Worm (Caenorhabditis elegans) whole organism, early embryonic: ENCODE measurements around the gene pcm-1.

Experiments
- B0310.2 ChIP-seq: sonication (generic microtip); optimal IDR thresholded peaks from 2 replicates; lab custom pipeline; 2016; ENCODE audit warnings: mild to moderate bottlenecking, missing genetic modification characterization, missing compliant biosample characterization
- F13C5.2 ChIP-seq: sonication (generic microtip); optimal IDR thresholded peaks from 2 replicates; lab custom pipeline; 2017; ENCODE audit warnings: mild to moderate bottlenecking, missing genetic modification characterization, inconsistent platforms, missing compliant biosample characterization
- aly-1 ChIP-seq: sonication (generic microtip); optimal IDR thresholded peaks from 2 replicates; lab custom pipeline; 2016; ENCODE audit warnings: missing genetic modification characterization, missing compliant biosample characterization
- ama-1 ChIP-seq: fragments of 150-350 bp; optimal IDR thresholded peaks from 2 replicates; lab custom pipeline; 2014
- ceh-13 ChIP-seq: fragments of 200-800 bp; sonication (Bioruptor generic); optimal IDR thresholded peaks from 2 replicates; lab custom pipeline; 2018; ENCODE audit warnings: mild to moderate bottlenecking, missing genetic modification characterization, missing compliant biosample characterization
- ceh-36 ChIP-seq: sonication (generic microtip); optimal IDR thresholded peaks from 2 replicates; lab custom pipeline; 2016; ENCODE audit warnings: missing genetic modification characterization, inconsistent platforms, missing compliant biosample characterization
- ets-7 ChIP-seq: sonication (generic microtip); optimal IDR thresholded peaks from 2 replicates; lab custom pipeline; 2016; ENCODE audit warnings: missing genotype, missing genetic modification characterization, missing compliant biosample characterization
- flt-1 ChIP-seq: fragments of 200-800 bp; sonication (Bioruptor generic); IDR thresholded peaks from 2 replicates; pipeline ENCODE4 v1.3.6; 2022; ENCODE audit warnings: missing genetic modification characterization, missing compliant biosample characterization
- hmbx-1 ChIP-seq: sonication (generic microtip); optimal IDR thresholded peaks from 2 replicates; lab custom pipeline; 2016; ENCODE audit warnings: mild to moderate bottlenecking, missing genetic modification characterization, missing compliant biosample characterization
- hmg-4 ChIP-seq: fragments of 200-800 bp; sonication (Bioruptor generic); optimal IDR thresholded peaks from 2 replicates; lab custom pipeline; 2018; ENCODE audit warnings: mild to moderate bottlenecking, missing genetic modification characterization, missing compliant biosample characterization
- hnd-1 ChIP-seq: sonication (generic microtip); optimal IDR thresholded peaks from 2 replicates; lab custom pipeline; 2016; ENCODE audit warnings: missing genetic modification characterization, missing compliant biosample characterization
- pes-1 ChIP-seq: fragments of 200-800 bp; sonication (Bioruptor generic); IDR thresholded peaks from 2 replicates; pipeline ENCODE4 v1.3.6; 2022; ENCODE audit warnings: missing genetic modification reagents, missing genetic modification characterization, missing compliant biosample characterization
- scrt-1 ChIP-seq: fragments of 200-800 bp; sonication (Bioruptor generic); IDR thresholded peaks from 2 replicates; pipeline ENCODE4 v1.3.6; 2022; ENCODE audit warnings: missing genetic modification characterization, missing compliant biosample characterization
- sea-1 ChIP-seq: fragments of 200-800 bp; sonication (Bioruptor generic); conservative IDR thresholded peaks from 2 replicates; pipeline ENCODE4 v1.3.6; 2022; ENCODE audit warnings: missing genetic modification characterization, missing compliant biosample characterization
- tbx-11 ChIP-seq: fragments of 200-800 bp; sonication (Bioruptor generic); IDR thresholded peaks from 2 replicates; pipeline ENCODE4 v1.3.6; 2022; ENCODE audit warnings: missing genetic modification characterization, missing compliant biosample characterization
- tbx-37 ChIP-seq: fragments of 200-800 bp; sonication (Bioruptor generic); conservative IDR thresholded peaks from 2 replicates; pipeline ENCODE4 v1.3.6; 2022; ENCODE audit warnings: missing genetic modification reagents, missing genetic modification characterization, missing compliant biosample characterization
- tra-4 ChIP-seq: sonication (generic microtip); optimal IDR thresholded peaks from 2 replicates; lab custom pipeline; 2017; ENCODE audit warnings: missing genetic modification characterization, missing compliant biosample characterization

The pcm-1 gene

ce11 chrV:5995598-5995997 is 31.9 kb upstream of the pcm-1 start:
- TF ChIP-seq aly-1 (tag; lab: Kevin White, UChicago), result no peak
- TF ChIP-seq B0310.2 (tag; lab: Kevin White, UChicago), result no peak
- TF ChIP-seq ets-7 (tag; lab: Kevin White, UChicago), result no peak
- TF ChIP-seq tra-4 (tag; lab: Kevin White, UChicago), result no peak
- TF ChIP-seq F13C5.2, result no peak
- TF ChIP-seq ama-1 (lab: Kevin White, UChicago), result no peak
- no peak for TF ChIP-seq ceh-13
- TF ChIP-seq hmg-4 (GFP tag; lab: Kevin White, UChicago), result no peak
- TF ChIP-seq hnd-1 (tag; lab: Kevin White, UChicago), result no peak
- no peak for TF ChIP-seq tbx-37
- no peak for TF ChIP-seq tbx-11 (GFP tag; lab: Robert Waterston, UW)
- no peak for TF ChIP-seq pes-1 (GFP tag; lab: Robert Waterston, UW)
- TF ChIP-seq sea-1 (GFP tag; lab: Robert Waterston, UW), result no peak
- TF ChIP-seq ceh-36 (tag; lab: Kevin White, UChicago), result no peak
- no peak for TF ChIP-seq hmbx-1 (tag; lab: Kevin White, UChicago)
- no peak for TF ChIP-seq flt-1 (GFP tag; lab: Robert Waterston, UW)
- no peak for TF ChIP-seq scrt-1 (GFP tag; lab: Robert Waterston, UW)

ce11 chrV:5991490-5992069 is 27.9 kb upstream of the pcm-1 start:
- TF ChIP-seq aly-1 (tag; lab: Kevin White, UChicago), result no peak
- TF ChIP-seq flt-1 (GFP tag; lab: Robert Waterston, UW), result no peak
- TF ChIP-seq tbx-11 (GFP tag; lab: Robert Waterston, UW), result no peak
- TF ChIP-seq ets-7 (tag; lab: Kevin White, UChicago), result no peak
- no peak for TF ChIP-seq hmbx-1 (tag; lab: Kevin White, UChicago)
- no peak for TF ChIP-seq tbx-37
- TF ChIP-seq ceh-36 (tag; lab: Kevin White, UChicago), result no peak
- TF ChIP-seq sea-1 (GFP tag; lab: Robert Waterston, UW), result no peak
- no peak for TF ChIP-seq hnd-1 (tag; lab: Kevin White, UChicago)
- TF ChIP-seq ceh-13, result no peak
- TF ChIP-seq pes-1 (GFP tag; lab: Robert Waterston, UW), result no peak
- TF ChIP-seq B0310.2 (tag; lab: Kevin White, UChicago), result no peak
- TF ChIP-seq hmg-4 (GFP tag; lab: Kevin White, UChicago), result no peak

- TF ChIP-seq tra-4 (tag; lab: Kevin White, UChicago) (no peak), ceh-13 (no peak), tbx-37 (no peak), pes-1 (GFP tag; lab: Robert Waterston, UW) (no peak)
These were observed 26.7 kb upstream of the pcm-1 start, which contains the start of gene fut-8 for ce11 chrV:5990383-5990782. fut-8 (minus strand) TSS chrV:5990483.

ce11 chrV:5986755-5987154 is 23.1 kb upstream of the pcm-1 start, which contains the start of gene C10F3.7:
C10F3.7 (minus strand) TSS chrV:5986855.
- TF ChIP-seq ama-1 (lab: Kevin White, UChicago) (no peak), ets-7 (tag; lab: Kevin White, UChicago) (no peak), tbx-11 (GFP tag; lab: Robert Waterston, UW) (no peak), sea-1 (GFP tag; lab: Robert Waterston, UW) (no peak), F13C5.2 (no peak), tra-4 (tag; lab: Kevin White, UChicago) (no peak), hmbx-1 (tag; lab: Kevin White, UChicago) (no peak)

ce11 chrV:5984244-5984643 is 20.6 kb upstream of the pcm-1 start:
- TF ChIP-seq hmbx-1 (tag; lab: Kevin White, UChicago), result no peak
- no peak for TF ChIP-seq tbx-11 (GFP tag; lab: Robert Waterston, UW)
- TF ChIP-seq tra-4 (tag; lab: Kevin White, UChicago), result no peak
- TF ChIP-seq ets-7 (tag; lab: Kevin White, UChicago), result no peak
- no peak for TF ChIP-seq hmg-4 (GFP tag; lab: Kevin White, UChicago)
- TF ChIP-seq sea-1 (GFP tag; lab: Robert Waterston, UW), result no peak
- no peak for TF ChIP-seq ceh-13
- no peak for TF ChIP-seq ceh-36 (tag; lab: Kevin White, UChicago)
- no peak for TF ChIP-seq scrt-1 (GFP tag; lab: Robert Waterston, UW)
- no peak for TF ChIP-seq aly-1 (tag; lab: Kevin White, UChicago)
- TF ChIP-seq ama-1 (lab: Kevin White, UChicago), result no peak
- TF ChIP-seq pes-1 (GFP tag; lab: Robert Waterston, UW), result no peak
- no peak for TF ChIP-seq flt-1 (GFP tag; lab: Robert Waterston, UW)
- no peak for TF ChIP-seq tbx-37

ce11 chrV:5983380-5983779 is 19.7 kb upstream of the pcm-1 start, which contains the start of gene dhs-16:
dhs-16 (plus strand) TSS chrV:5983745.
- TF ChIP-seq ceh-36 (tag; lab: Kevin White, UChicago) (no peak), tbx-11 (GFP tag; lab: Robert Waterston, UW) (no peak), B0310.2 (tag; lab: Kevin White, UChicago) (no peak), aly-1 (tag; lab: Kevin White, UChicago) (no peak), sea-1 (GFP tag; lab: Robert Waterston, UW) (no peak), tbx-37 (no peak), flt-1 (GFP tag; lab: Robert Waterston, UW) (no peak), tra-4 (tag; lab: Kevin White, UChicago) (no peak), F13C5.2 (no peak), hmbx-1 (tag; lab: Kevin White, UChicago) (no peak), ceh-13 (no peak), pes-1 (GFP tag; lab: Robert Waterston, UW) (no peak), ama-1 (lab: Kevin White, UChicago) (no peak), hnd-1 (tag; lab: Kevin White, UChicago) (no peak), hmg-4 (GFP tag; lab: Kevin White, UChicago) (no peak), ets-7 (tag; lab: Kevin White, UChicago) (no peak), scrt-1 (GFP tag; lab: Robert Waterston, UW) (no peak)

ce11 chrV:5982722-5983121 is 19.0 kb upstream of the pcm-1 start:
- TF ChIP-seq hnd-1 (tag; lab: Kevin White, UChicago), result no peak
- no peak for TF ChIP-seq sea-1 (GFP tag; lab: Robert Waterston, UW)
- no peak for TF ChIP-seq ceh-36 (tag; lab: Kevin White, UChicago)
- no peak for TF ChIP-seq ceh-13
- no peak for TF ChIP-seq scrt-1 (GFP tag; lab: Robert Waterston, UW)
- no peak for TF ChIP-seq F13C5.2
- TF ChIP-seq ama-1 (lab: Kevin White, UChicago), result no peak
- TF ChIP-seq hmbx-1 (tag; lab: Kevin White, UChicago), result no peak
- TF ChIP-seq ets-7 (tag; lab: Kevin White, UChicago), result no peak
- no peak for TF ChIP-seq pes-1 (GFP tag; lab: Robert Waterston, UW)
- no peak for TF ChIP-seq tbx-11 (GFP tag; lab: Robert Waterston, UW)
- TF ChIP-seq flt-1 (GFP tag; lab: Robert Waterston, UW), result no peak
- TF ChIP-seq aly-1 (tag; lab: Kevin White, UChicago), result no peak
- TF ChIP-seq hmg-4 (GFP tag; lab: Kevin White, UChicago), result no peak
- no peak for TF ChIP-seq tra-4 (tag; lab: Kevin White, UChicago)
